Worm (Caenorhabditis elegans): Measurements from ENCODE around the gene cap-2.

DNA sequence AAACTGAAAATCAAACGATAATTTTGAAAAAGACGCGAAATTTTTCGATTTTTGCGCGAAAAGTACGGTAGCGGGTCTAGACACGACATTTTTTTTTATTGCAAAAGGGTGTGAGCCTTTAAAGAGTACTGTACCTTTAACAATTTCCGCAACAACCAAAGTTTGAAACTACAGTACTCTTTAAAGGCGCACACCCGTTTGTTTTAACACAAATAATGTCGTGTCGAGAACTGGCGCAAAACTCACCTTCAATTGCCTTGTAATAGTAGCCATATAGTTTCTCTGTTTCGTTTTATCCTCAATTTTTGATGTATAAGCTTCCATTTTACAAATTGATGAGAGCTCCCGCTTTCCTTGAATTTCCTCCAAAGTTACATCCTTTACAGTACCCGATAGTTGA, 16.3 kb downstream of the cap-2 start:
- TF ChIP-seq ztf-11 (tag; optimal IDR thresholded peaks at IDR 0.05) (no peak), nhr-28 (tag; optimal IDR thresholded peaks at IDR 0.05) (no peak), mdl-1 (tag; optimal IDR thresholded peaks at IDR 0.05) (no peak), unc-62 (GFP tag; optimal IDR thresholded peaks at IDR 0.05) (no peak), nhr-25 (tag; optimal IDR thresholded peaks at IDR 0.05) (no peak), ZK546.5 (tag; optimal IDR thresholded peaks at IDR 0.05) (no peak), pha-4 (tag; optimal IDR thresholded peaks at IDR 0.05) (no peak), fkh-10 (GFP tag; optimal IDR thresholded peaks at IDR 0.05) (no peak), unc-39 (tag; optimal IDR thresholded peaks at IDR 0.05) (no peak), zag-1 (tag; optimal IDR thresholded peaks at IDR 0.05) (no peak), ceh-28 (tag; optimal IDR thresholded peaks at IDR 0.05) (no peak), elt-3 (tag; optimal IDR thresholded peaks at IDR 0.05) (no peak), ama-1 (optimal IDR thresholded peaks at IDR 0.05) (no peak), ceh-82 (tag; optimal IDR thresholded peaks at IDR 0.05) (no peak)
